Fruit fly (Drosophila melanogaster) whole organism, embryonic: ENCODE data around the gene Gr98b.

Source experiments
- Atf-2 ChIP-seq: fragments of 200-800 bp; sonication (Bioruptor generic); optimal IDR thresholded peaks from 2 replicates; lab custom pipeline; 2016; ENCODE audit warnings: missing biosample characterization, missing genetic modification characterization
- B-H1 ChIP-seq: fragments of 200-800 bp; sonication (Bioruptor generic); IDR thresholded peaks from 3 replicates; pipeline ENCODE4 v1.3.6; 2022; ENCODE audit warnings: missing biosample characterization, missing genetic modification characterization
- B-H2 ChIP-seq: fragments of 200-800 bp; sonication (Bioruptor generic); optimal IDR thresholded peaks from 2 replicates; lab custom pipeline; 2018; ENCODE audit warnings: missing biosample characterization, mild to moderate bottlenecking, missing genetic modification characterization
- Bdp1 ChIP-seq: fragments of 200-800 bp; sonication (Bioruptor generic); optimal IDR thresholded peaks from 3 replicates; lab custom pipeline; 2016; ENCODE audit warnings: missing biosample characterization, missing genetic modification characterization
- Bgb ChIP-seq: fragments of 200-800 bp; sonication (Bioruptor generic); IDR thresholded peaks from 2 replicates; pipeline ENCODE4 v1.3.6; 2022; ENCODE audit warnings: missing biosample characterization, missing genetic modification characterization; ENCODE audit not compliant: partially characterized antibody
- CG10959 ChIP-seq: fragments of 200-800 bp; sonication (Bioruptor generic); IDR thresholded peaks from 2 replicates; pipeline ENCODE4 v1.3.6; 2022; ENCODE audit warnings: missing biosample characterization, missing genetic modification characterization
- CG12071 ChIP-seq: fragments of 200-800 bp; sonication (Bioruptor generic); optimal IDR thresholded peaks from 3 replicates; lab custom pipeline; 2018; ENCODE audit warnings: missing biosample characterization, mild to moderate bottlenecking, missing genetic modification characterization
- CG12155 ChIP-seq: fragments of 200-800 bp; sonication (Bioruptor generic); optimal IDR thresholded peaks from 3 replicates; lab custom pipeline; 2016; ENCODE audit warnings: missing biosample characterization, missing genetic modification characterization
- CG12769 ChIP-seq: fragments of 200-800 bp; sonication (Bioruptor generic); optimal IDR thresholded peaks from 2 replicates; lab custom pipeline; 2019; ENCODE audit warnings: missing biosample characterization, mild to moderate bottlenecking, missing genetic modification characterization, moderate library complexity
- CG34376 ChIP-seq: fragments of 200-800 bp; sonication (Bioruptor generic); optimal IDR thresholded peaks from 2 replicates; lab custom pipeline; 2018; ENCODE audit warnings: missing biosample characterization, mild to moderate bottlenecking, missing genetic modification characterization
- CG3995 ChIP-seq: fragments of 200-800 bp; sonication (Bioruptor generic); optimal IDR thresholded peaks from 3 replicates; lab custom pipeline; 2016; ENCODE audit warnings: missing biosample characterization, missing genetic modification characterization
- CG4854 ChIP-seq: fragments of 200-800 bp; sonication (Bioruptor generic); optimal IDR thresholded peaks from 2 replicates; lab custom pipeline; 2016; ENCODE audit warnings: missing biosample characterization, missing genetic modification characterization, inconsistent platforms
- CHES-1-like ChIP-seq: fragments of 200-800 bp; sonication (Bioruptor generic); optimal IDR thresholded peaks from 2 replicates; lab custom pipeline; 2016; ENCODE audit warnings: missing biosample characterization, missing genetic modification characterization
- Camta ChIP-seq: fragments of 200-800 bp; sonication (Bioruptor generic); optimal IDR thresholded peaks from 2 replicates; lab custom pipeline; 2016; ENCODE audit warnings: missing biosample characterization, missing genetic modification characterization
- CkIIα-i1 ChIP-seq: fragments of 200-800 bp; sonication (Bioruptor generic); IDR thresholded peaks from 2 replicates; pipeline ENCODE4 v1.3.6; 2022; ENCODE audit warnings: missing biosample characterization, missing genetic modification characterization
- GATAe ChIP-seq: fragments of 200-800 bp; sonication (Bioruptor generic); conservative IDR thresholded peaks from 2 replicates; pipeline ENCODE4 v1.3.6; 2022; ENCODE audit warnings: missing biosample characterization, missing genetic modification characterization
- Hr51 ChIP-seq, 2 experiments: fragments of 200-800 bp; sonication (Bioruptor generic); optimal IDR thresholded peaks; 2 replicates in 1 of 2; 3 replicates in 1 of 2; lab custom pipeline; 2016 to 2018; ENCODE audit warnings: missing biosample characterization in 2 of 2, missing genetic modification characterization in 2 of 2, mild to moderate bottlenecking in 1 of 2, moderate library complexity in 1 of 2
- Hr78 ChIP-seq, 2 experiments: fragments of 200-800 bp in 1 of 2; fragments of >200 bp in 1 of 2; sonication (Bioruptor generic) in 1 of 2; optimal IDR thresholded peaks; 2 replicates each; lab custom pipeline; 2017 to 2019; ENCODE audit warnings: missing biosample characterization in 2 of 2, missing genetic modification characterization in 2 of 2, mild to moderate bottlenecking in 1 of 2, moderate library complexity in 1 of 2
- Meics ChIP-seq: fragments of 200-800 bp; sonication (Bioruptor generic); optimal IDR thresholded peaks from 2 replicates; lab custom pipeline; 2017; ENCODE audit warnings: missing biosample characterization, mild to moderate bottlenecking, missing genetic modification characterization
- Pdp1 ChIP-seq, 2 experiments: fragments of 200-800 bp; sonication (Bioruptor generic); optimal IDR thresholded peaks; 3 replicates each; lab custom pipeline; 2016; ENCODE audit warnings: missing biosample characterization in 2 of 2, missing genetic modification characterization in 2 of 2, mild to moderate bottlenecking in 1 of 2, moderate library complexity in 1 of 2
- Ravus ChIP-seq: fragments of 200-800 bp; sonication (Bioruptor generic); IDR thresholded peaks from 2 replicates; pipeline ENCODE4 v1.3.6; 2022; ENCODE audit warnings: missing biosample characterization, missing genetic modification characterization
- Side ChIP-seq: fragments of 200-800 bp; sonication (Bioruptor generic); optimal IDR thresholded peaks from 2 replicates; lab custom pipeline; 2016; ENCODE audit warnings: missing biosample characterization, missing genetic modification characterization
- Trl ChIP-seq, 3 experiments: fragments of >200 bp in 2 of 3; fragments of 200-800 bp in 1 of 3; sonication (Bioruptor generic) in 1 of 3; optimal IDR thresholded peaks; 2 replicates in 1 of 3; 3 replicates in 2 of 3; lab custom pipeline; 2016 to 2017; ENCODE audit warnings: missing biosample characterization in 1 of 3, missing genetic modification characterization in 1 of 3
- Xrp1 ChIP-seq: fragments of 200-800 bp; sonication (Bioruptor generic); IDR thresholded peaks from 2 replicates; pipeline ENCODE4 v1.3.6; 2022; ENCODE audit warnings: missing biosample characterization, missing genetic modification characterization
- abd-A ChIP-seq: fragments of 200-800 bp; sonication (Bioruptor generic); optimal IDR thresholded peaks from 3 replicates; lab custom pipeline; 2019; ENCODE audit warnings: missing biosample characterization, mild to moderate bottlenecking, missing genetic modification characterization, moderate library complexity
- ase ChIP-seq: fragments of 200-800 bp; sonication (Bioruptor generic); IDR thresholded peaks from 3 replicates; pipeline ENCODE4 v1.3.6; 2022; ENCODE audit warnings: missing biosample characterization, missing genetic modification characterization
- bsh ChIP-seq, 2 experiments: fragments of 200-800 bp; sonication (Bioruptor generic); optimal IDR thresholded peaks; 2 replicates each; lab custom pipeline; 2017 to 2018; ENCODE audit warnings: mild to moderate bottlenecking in 2 of 2, missing biosample characterization in 2 of 2, missing genetic modification characterization in 2 of 2, moderate library complexity in 1 of 2
- btn ChIP-seq: fragments of 200-800 bp; sonication (Bioruptor generic); optimal IDR thresholded peaks from 2 replicates; lab custom pipeline; 2016; ENCODE audit warnings: missing biosample characterization, missing genetic modification characterization
- caup ChIP-seq: fragments of 200-800 bp; sonication (Bioruptor generic); optimal IDR thresholded peaks from 3 replicates; lab custom pipeline; 2017; ENCODE audit warnings: missing biosample characterization, mild to moderate bottlenecking, missing genetic modification characterization, moderate library complexity; ENCODE audit not compliant: severe bottlenecking
- ci ChIP-seq: fragments of 200-800 bp; sonication (Bioruptor generic); IDR thresholded peaks from 3 replicates; pipeline ENCODE4 v1.3.6; 2022; ENCODE audit warnings: missing biosample characterization, missing genetic modification characterization
- disco-r ChIP-seq: fragments of 200-800 bp; sonication (Bioruptor generic); optimal IDR thresholded peaks from 2 replicates; lab custom pipeline; 2016; ENCODE audit warnings: missing biosample characterization, missing genetic modification characterization
- exex ChIP-seq: fragments of 200-800 bp; sonication (Bioruptor generic); optimal IDR thresholded peaks from 4 replicates; lab custom pipeline; 2018; ENCODE audit warnings: missing biosample characterization, mild to moderate bottlenecking, missing genetic modification characterization, moderate library complexity
- gcm2 ChIP-seq: fragments of 200-800 bp; sonication (Bioruptor generic); optimal IDR thresholded peaks from 2 replicates; lab custom pipeline; 2016; ENCODE audit warnings: missing biosample characterization, missing genetic modification characterization
- grau ChIP-seq: fragments of 200-800 bp; optimal IDR thresholded peaks from 3 replicates; lab custom pipeline; 2019; ENCODE audit warnings: missing biosample characterization, mild to moderate bottlenecking, missing genetic modification characterization, moderate library complexity
- grn ChIP-seq: fragments of 200-800 bp; sonication (Bioruptor generic); optimal IDR thresholded peaks from 3 replicates; lab custom pipeline; 2017; ENCODE audit warnings: missing biosample characterization, missing genetic modification characterization
- hb ChIP-seq: fragments of 200-800 bp; sonication (Bioruptor generic); IDR thresholded peaks from 3 replicates; pipeline ENCODE4 v1.3.6; 2022; ENCODE audit warnings: missing biosample characterization, missing genetic modification characterization; ENCODE audit not compliant: partially characterized antibody
- hbn ChIP-seq: fragments of 200-800 bp; sonication (Bioruptor generic); IDR thresholded peaks from 2 replicates; pipeline ENCODE4 v1.3.6; 2022; ENCODE audit warnings: missing biosample characterization, missing genetic modification characterization; ENCODE audit not compliant: partially characterized antibody
- jumu ChIP-seq: fragments of 200-800 bp; sonication (Bioruptor generic); optimal IDR thresholded peaks from 3 replicates; lab custom pipeline; 2016; ENCODE audit warnings: missing biosample characterization, missing genetic modification characterization
- ken ChIP-seq: fragments of 200-800 bp; sonication (Bioruptor generic); IDR thresholded peaks from 3 replicates; pipeline ENCODE4 v1.3.6; 2022; ENCODE audit warnings: missing biosample characterization, missing genetic modification characterization
- lilli ChIP-seq: fragments of 200-800 bp; sonication (Bioruptor generic); optimal IDR thresholded peaks from 3 replicates; lab custom pipeline; 2016; ENCODE audit warnings: missing biosample characterization, missing genetic modification characterization
- lola ChIP-seq, 3 experiments: fragments of >200 bp in 2 of 3; fragments of 200-800 bp in 1 of 3; sonication (Bioruptor generic) in 1 of 3; optimal IDR thresholded peaks; 2 replicates each; lab custom pipeline; 2017 to 2019; ENCODE audit warnings: missing biosample characterization in 3 of 3, missing genetic modification characterization in 3 of 3, mild to moderate bottlenecking in 1 of 3, moderate library complexity in 1 of 3
- mirr ChIP-seq: fragments of 200-800 bp; sonication (Bioruptor generic); optimal IDR thresholded peaks from 3 replicates; lab custom pipeline; 2018; ENCODE audit warnings: missing biosample characterization, mild to moderate bottlenecking, missing genetic modification characterization
- nerfin-2 ChIP-seq: fragments of 200-800 bp; sonication (Bioruptor generic); IDR thresholded peaks from 2 replicates; pipeline ENCODE4 v1.3.6; 2022; ENCODE audit warnings: missing biosample characterization, missing genetic modification characterization; ENCODE audit not compliant: partially characterized antibody
- pb ChIP-seq: fragments of 200-800 bp; sonication (Bioruptor generic); optimal IDR thresholded peaks from 3 replicates; lab custom pipeline; 2016; ENCODE audit warnings: missing biosample characterization, missing genetic modification characterization
- pum ChIP-seq: fragments of 200-800 bp; sonication (Bioruptor generic); optimal IDR thresholded peaks from 2 replicates; lab custom pipeline; 2016; ENCODE audit warnings: missing biosample characterization, missing genetic modification characterization
- so ChIP-seq: fragments of 200-800 bp; sonication (Bioruptor generic); IDR thresholded peaks from 3 replicates; pipeline ENCODE4 v1.3.6; 2022; ENCODE audit warnings: missing biosample characterization, missing genetic modification characterization
- stwl ChIP-seq: fragments of 200-800 bp; sonication (Bioruptor generic); optimal IDR thresholded peaks from 3 replicates; lab custom pipeline; 2018; ENCODE audit warnings: missing biosample characterization, mild to moderate bottlenecking, missing genetic modification characterization, moderate library complexity
- sug ChIP-seq: fragments of 200-800 bp; optimal IDR thresholded peaks from 2 replicates; lab custom pipeline; 2019; ENCODE audit warnings: missing biosample characterization, mild to moderate bottlenecking, missing genetic modification characterization, moderate library complexity
- tx ChIP-seq: fragments of 200-800 bp; sonication (Bioruptor generic); optimal IDR thresholded peaks from 2 replicates; lab custom pipeline; 2016; ENCODE audit warnings: missing biosample characterization, missing genetic modification characterization
- unc-4 ChIP-seq: fragments of 200-800 bp; sonication (Bioruptor generic); IDR thresholded peaks from 2 replicates; pipeline ENCODE4 v1.3.6; 2022; ENCODE audit warnings: missing biosample characterization, missing genetic modification characterization; ENCODE audit not compliant: partially characterized antibody

Gr98b gene

dm6 chr3R:27568545-27568944, 26.2 kb downstream of the Gr98b start:
- TF ChIP-seq CG34376 (GFP tag; lab: Kevin White, UChicago) (peak; percentile 42), CkIIα-i1 (GFP tag; lab: Robert Waterston, UW) (no peak), hbn (GFP tag; lab: Robert Waterston, UW) (no peak), abd-A (tag; lab: Kevin White, UChicago) (no peak), pb (GFP tag; lab: Kevin White, UChicago) (no peak), CG12769 (tag; lab: Kevin White, UChicago) (no peak), Atf-2 (no peak), Meics (GFP tag; lab: Kevin White, UChicago) (no peak), exex (tag; lab: Kevin White, UChicago) (peak; percentile 70), Bdp1 (GFP tag; lab: Kevin White, UChicago) (no peak), btn (no peak), grn (GFP tag; lab: Kevin White, UChicago) (peak; percentile 46), Side (GFP tag; lab: Kevin White, UChicago) (no peak), CG3995 (GFP tag; lab: Kevin White, UChicago) (no peak), CG12071 (no peak), sug (tag; lab: Kevin White, UChicago) (peak; percentile 41), caup (no peak), ase (GFP tag; lab: Robert Waterston, UW) (no peak), Ravus (GFP tag; lab: Robert Waterston, UW) (no peak), CG12155 (GFP tag; lab: Kevin White, UChicago) (no peak), tx (no peak), Camta (GFP tag; lab: Kevin White, UChicago) (no peak), B-H1 (GFP tag; lab: Robert Waterston, UW) (no peak), so (GFP tag; lab: Robert Waterston, UW) (0 out of 3 replicates have a peak, but pooled peaks have one; percentile 12), CG4854 (no peak), CG10959 (no peak), CHES-1-like (GFP tag; lab: Kevin White, UChicago) (no peak), gcm2 (GFP tag; lab: Kevin White, UChicago) (no peak), lilli (GFP tag; lab: Kevin White, UChicago) (no peak), ci (GFP tag; lab: Robert Waterston, UW) (0 out of 3 replicates have a peak, but pooled peaks have one; percentile 21), GATAe (GFP tag; lab: Robert Waterston, UW) (peak; percentile 76), unc-4 (GFP tag; lab: Robert Waterston, UW) (no peak), nerfin-2 (GFP tag; lab: Robert Waterston, UW) (no peak), Hr51 (GFP tag; optimal IDR thresholded peaks at IDR 0.05; lab: Kevin White, UChicago) (no peak), jumu (GFP tag; lab: Kevin White, UChicago) (no peak), Hr78 (GFP tag; optimal IDR thresholded peaks at IDR 0.05; lab: Kevin White, UChicago) (no peak), grau (tag; lab: Kevin White, UChicago) (no peak), Xrp1 (GFP tag; lab: Robert Waterston, UW) (no peak), Trl (optimal IDR thresholded peaks at IDR 0.05; lab: Kevin White, UChicago) (no peak), Trl (GFP tag; optimal IDR thresholded peaks at IDR 0.05; lab: Kevin White, UChicago) (no peak), pum (GFP tag; lab: Kevin White, UChicago) (no peak), lola (GFP tag; optimal IDR thresholded peaks at IDR 0.05; lab: Kevin White, UChicago) (no peak), mirr (peak; percentile 70), hb (no peak), B-H2 (GFP tag; lab: Kevin White, UChicago) (no peak), stwl (tag; lab: Kevin White, UChicago) (no peak), Pdp1 (GFP tag; optimal IDR thresholded peaks at IDR 0.05; lab: Kevin White, UChicago) (no peak), Bgb (no peak), ken (GFP tag; lab: Robert Waterston, UW) (0 out of 3 replicates have a peak, but pooled peaks have one; percentile 28), bsh (GFP tag; optimal IDR thresholded peaks at IDR 0.05; lab: Kevin White, UChicago) (no peak), disco-r (GFP tag; lab: Kevin White, UChicago) (no peak)
